Fruit fly (Drosophila melanogaster): ENCODE measurements around the gene CG15385.
A peak's percentile ranks its signal among the peaks of the same experiment; 100 is the strongest.

Gene CG15385

dm6 chr2L:2212478-2212877 is at the start of gene CG15385:
CG15385 (minus strand) TSS chr2L:2212571.
- TF ChIP-seq noc (tag; optimal IDR thresholded peaks at IDR 0.05): no peak

dm6 chr2L:2254950-2255349 is 42.6 kb upstream of the CG15385 start, which contains the start of gene Send1:
Send1 (minus strand) TSS chr2L:2255050.
- TF ChIP-seq noc (tag; optimal IDR thresholded peaks at IDR 0.05): no peak

dm6 chr2L:2252745-2253144 is 40.4 kb upstream of the CG15385 start, which contains the start of gene CG17234:
CG17234 (plus strand) TSS chr2L:2253045.
- no peak for TF ChIP-seq noc (tag; optimal IDR thresholded peaks at IDR 0.05)

dm6 chr2L:2252241-2252640 is 39.9 kb upstream of the CG15385 start, which contains the start of gene CG17239:
CG17239 (minus strand) TSS chr2L:2252341.
- no peak for TF ChIP-seq noc (tag; optimal IDR thresholded peaks at IDR 0.05)

dm6 chr2L:2251175-2251574 is 38.8 kb upstream of the CG15385 start, which contains the start of gene Ser12:
Ser12 (minus strand) TSS chr2L:2251275.
- TF ChIP-seq noc (tag; optimal IDR thresholded peaks at IDR 0.05): no peak

dm6 chr2L:2249578-2249977 is 37.2 kb upstream of the CG15385 start:
- no peak for TF ChIP-seq noc (tag; optimal IDR thresholded peaks at IDR 0.05)

dm6 chr2L:2242783-2243182 is 30.4 kb upstream of the CG15385 start:
- TF ChIP-seq noc (tag; optimal IDR thresholded peaks at IDR 0.05): no peak

- no peak for TF ChIP-seq noc (tag; optimal IDR thresholded peaks at IDR 0.05)
Observed at dm6 chr2L:2242139-2242538, 29.8 kb upstream of the CG15385 start, which contains the start of gene CG4267. CG4267 (plus strand) TSS chr2L:2242378.

dm6 chr2L:2240493-2240892 is 28.1 kb upstream of the CG15385 start, which contains the start of gene Tengl1:
Tengl1 (minus strand) TSS chr2L:2240593.
- no peak for TF ChIP-seq noc (tag; optimal IDR thresholded peaks at IDR 0.05)

dm6 chr2L:2239284-2239683 is 26.9 kb upstream of the CG15385 start, which contains the start of gene Tengl2:
Tengl2 (minus strand) TSS chr2L:2239384.
- no peak for TF ChIP-seq noc (tag; optimal IDR thresholded peaks at IDR 0.05)

dm6 chr2L:2238151-2238550 is 25.8 kb upstream of the CG15385 start, which contains the start of gene Tengl3:
Tengl3 (minus strand) TSS chr2L:2238251.
- no peak for TF ChIP-seq noc (tag; optimal IDR thresholded peaks at IDR 0.05)

dm6 chr2L:2236722-2237121 is 24.4 kb upstream of the CG15385 start, which contains the start of gene Sec24CD:
Sec24CD (minus strand) TSS chr2L:2236844.
- TF ChIP-seq noc (tag; optimal IDR thresholded peaks at IDR 0.05): no peak

- TF ChIP-seq noc (tag; optimal IDR thresholded peaks at IDR 0.05): peak; percentile 7
Observed at dm6 chr2L:2228179-2228849, 15.9 kb upstream of the CG15385 start.

dm6 chr2L:2227316-2227715 is 14.9 kb upstream of the CG15385 start:
- TF ChIP-seq noc (tag; optimal IDR thresholded peaks at IDR 0.05): peak; percentile 12

dm6 chr2L:2226259-2227121 is 14.1 kb upstream of the CG15385 start, which contains the start of the genes CG15387 and sau:
CG15387 (minus strand) TSS chr2L:2226294.
sau (plus strand) TSS chr2L:2226342.
- peak; percentile 88 for TF ChIP-seq noc (tag; optimal IDR thresholded peaks at IDR 0.05)

dm6 chr2L:2222377-2222776 is 10.0 kb upstream of the CG15385 start:
- TF ChIP-seq noc (tag; optimal IDR thresholded peaks at IDR 0.05): no peak
